Worm (Caenorhabditis elegans) whole organism, L4 larva: Measurements from ENCODE around the gene T23G5.2.

Experiments used
- ZK546.5 ChIP-seq, 2 experiments: sonication (generic microtip); optimal IDR thresholded peaks; 2 replicates each; lab custom pipeline; 2017; ENCODE audit warnings: missing biosample characterization in 2 of 2, missing genetic modification characterization in 2 of 2
- ceh-28 ChIP-seq: fragments of 150-350 bp; optimal IDR thresholded peaks from 2 replicates; lab custom pipeline; 2014; ENCODE audit warnings: missing biosample characterization, missing genetic modification reagents, missing genetic modification characterization
- lim-7 ChIP-seq: fragments of 200-800 bp; sonication (Bioruptor generic); IDR thresholded peaks from 2 replicates; pipeline ENCODE4 v1.3.6; 2022; ENCODE audit warnings: missing genetic modification characterization, missing compliant biosample characterization
- lin-13 ChIP-seq: fragments of 150-350 bp; optimal IDR thresholded peaks from 2 replicates; lab custom pipeline; 2014; ENCODE audit warnings: missing biosample characterization, missing genetic modification reagents, missing genetic modification characterization
- nhr-237 ChIP-seq: sonication (generic microtip); optimal IDR thresholded peaks from 2 replicates; lab custom pipeline; 2017; ENCODE audit warnings: missing biosample characterization, missing genetic modification characterization
- nhr-25 ChIP-seq: sonication (generic microtip); optimal IDR thresholded peaks from 2 replicates; lab custom pipeline; 2017; ENCODE audit warnings: missing genetic modification characterization, mild to moderate bottlenecking, missing compliant biosample characterization, antibody characterized with exemption, moderate library complexity, borderline replicate concordance; ENCODE audit not compliant: insufficient read depth
- nhr-42 ChIP-seq: fragments of 200-800 bp; sonication (Bioruptor generic); IDR thresholded peaks from 2 replicates; pipeline ENCODE4 v1.3.6; 2022; ENCODE audit warnings: missing genetic modification characterization, missing compliant biosample characterization
- nhr-48 ChIP-seq: sonication (generic microtip); optimal IDR thresholded peaks from 2 replicates; lab custom pipeline; 2016; ENCODE audit warnings: mild to moderate bottlenecking, missing genetic modification characterization, missing compliant biosample characterization
- pha-4 ChIP-seq, 2 experiments: fragments of 150-350 bp in 1 of 2; fragments of 200-800 bp in 1 of 2; sonication (Bioruptor generic) in 1 of 2; IDR thresholded peaks in 1 of 2; optimal IDR thresholded peaks in 1 of 2; 2 replicates each; pipeline versions ENCODE4 v1.3.6 to Lab custom; 2014 to 2022; ENCODE audit warnings: missing genetic modification characterization in 2 of 2, missing genetic modification reagents in 2 of 2, missing biosample characterization in 1 of 2, missing compliant biosample characterization in 1 of 2
- snpc-4 ChIP-seq: fragments of 150-350 bp; optimal IDR thresholded peaks from 2 replicates; lab custom pipeline; 2014; ENCODE audit warnings: missing biosample characterization, missing genetic modification characterization
- zag-1 ChIP-seq: fragments of 150-350 bp; optimal IDR thresholded peaks from 2 replicates; lab custom pipeline; 2014; ENCODE audit warnings: missing biosample characterization, missing genetic modification characterization
- ztf-11 ChIP-seq: fragments of 150-350 bp; optimal IDR thresholded peaks from 2 replicates; lab custom pipeline; 2014; ENCODE audit warnings: missing biosample characterization, missing genetic modification characterization

DNA sequence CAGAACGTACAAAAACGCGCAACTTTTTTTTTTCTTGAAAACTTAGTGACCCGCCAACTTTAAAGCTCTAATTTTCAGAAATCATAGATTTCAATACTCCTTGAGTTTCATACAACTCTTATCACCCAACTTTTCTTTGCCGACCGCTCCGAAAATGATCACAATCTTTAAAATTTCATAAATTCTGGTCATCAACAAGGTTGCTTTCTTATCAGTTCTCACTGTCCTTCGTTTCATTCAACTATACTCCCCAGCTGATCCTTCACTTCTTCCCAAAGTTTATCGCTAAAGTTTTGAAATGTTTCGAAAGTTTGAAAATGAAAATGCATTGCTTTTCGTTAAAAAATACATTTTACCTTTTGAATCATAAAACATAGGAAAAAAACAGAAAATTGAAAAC, 19.7 kb upstream of the T23G5.2 start:
- TF ChIP-seq nhr-48 (tag; lab: Kevin White, UChicago) (no peak), ceh-28 (tag; lab: Kevin White, UChicago) (no peak), ZK546.5 (tag; optimal IDR thresholded peaks at IDR 0.05; lab: Kevin White, UChicago) (no peak), nhr-237 (tag; lab: Kevin White, UChicago) (no peak), ztf-11 (no peak), lim-7 (GFP tag; lab: Robert Waterston, UW) (no peak), snpc-4 (tag; lab: Kevin White, UChicago) (no peak), lin-13 (no peak), pha-4 (GFP tag; IDR thresholded peaks at IDR 0.05; lab: Robert Waterston, UW) (no peak), pha-4 (tag; optimal IDR thresholded peaks at IDR 0.05; lab: Kevin White, UChicago) (no peak), nhr-25 (tag; lab: Kevin White, UChicago) (no peak), zag-1 (tag; lab: Kevin White, UChicago) (no peak), nhr-42 (GFP tag; lab: Robert Waterston, UW) (no peak)
